Worm (Caenorhabditis elegans) whole organism, mixed stage, embryonic: ENCODE measurements around the gene gars-1.

Experiments used
- bed-3 ChIP-seq: fragments of 200-800 bp; sonication (Bioruptor generic); optimal IDR thresholded peaks from 3 replicates; lab custom pipeline; 2018; ENCODE audit warnings: mild to moderate bottlenecking, missing genetic modification characterization, moderate library complexity, missing compliant biosample characterization
- ceh-39 ChIP-seq: fragments of 150-350 bp; optimal IDR thresholded peaks from 2 replicates; lab custom pipeline; 2014; ENCODE audit warnings: missing biosample characterization, missing genetic modification characterization
- ceh-43 ChIP-seq: fragments of 200-800 bp; sonication (Bioruptor generic); optimal IDR thresholded peaks from 2 replicates; lab custom pipeline; 2018; ENCODE audit warnings: mild to moderate bottlenecking, missing genetic modification characterization, moderate library complexity, missing compliant biosample characterization
- ceh-83 ChIP-seq: fragments of 200-800 bp; sonication (Bioruptor generic); optimal IDR thresholded peaks from 2 replicates; lab custom pipeline; 2018; ENCODE audit warnings: mild to moderate bottlenecking, missing genetic modification characterization, missing compliant biosample characterization
- ces-1 ChIP-seq: fragments of 150-350 bp; optimal IDR thresholded peaks from 2 replicates; lab custom pipeline; 2014; ENCODE audit warnings: missing biosample characterization, missing genetic modification reagents, missing genetic modification characterization
- cnd-1 ChIP-seq: fragments of 200-800 bp; sonication (Bioruptor generic); optimal IDR thresholded peaks from 2 replicates; lab custom pipeline; 2018; ENCODE audit warnings: mild to moderate bottlenecking, missing genetic modification characterization, missing compliant biosample characterization
- elt-1 ChIP-seq: sonication (generic microtip); optimal IDR thresholded peaks from 2 replicates; lab custom pipeline; 2017; ENCODE audit warnings: missing genetic modification characterization, mild to moderate bottlenecking, missing compliant biosample characterization, antibody characterized with exemption, moderate library complexity, borderline replicate concordance; ENCODE audit not compliant: insufficient read depth
- elt-3 ChIP-seq: fragments of 150-350 bp; optimal IDR thresholded peaks from 2 replicates; lab custom pipeline; 2014; ENCODE audit warnings: missing biosample characterization, missing genetic modification characterization
- flh-1 ChIP-seq: fragments of 200-800 bp; sonication (Bioruptor generic); optimal IDR thresholded peaks from 2 replicates; lab custom pipeline; 2018; ENCODE audit warnings: mild to moderate bottlenecking, missing genetic modification characterization, moderate library complexity, missing compliant biosample characterization
- ham-2 ChIP-seq: fragments of 200-800 bp; sonication (Bioruptor generic); optimal IDR thresholded peaks from 2 replicates; lab custom pipeline; 2018; ENCODE audit warnings: mild to moderate bottlenecking, missing genetic modification characterization, missing compliant biosample characterization
- hlh-1 ChIP-seq: fragments of 150-350 bp; optimal IDR thresholded peaks from 2 replicates; lab custom pipeline; 2014; ENCODE audit warnings: missing biosample characterization, missing genetic modification reagents, missing genetic modification characterization
- lin-32 ChIP-seq: fragments of 200-800 bp; sonication (Bioruptor generic); optimal IDR thresholded peaks from 2 replicates; lab custom pipeline; 2018; ENCODE audit warnings: mild to moderate bottlenecking, missing genetic modification characterization, missing compliant biosample characterization
- lsy-2 ChIP-seq: fragments of 150-350 bp; optimal IDR thresholded peaks from 2 replicates; lab custom pipeline; 2014; ENCODE audit warnings: missing biosample characterization, missing genetic modification characterization
- mab-5 ChIP-seq: fragments of 150-350 bp; optimal IDR thresholded peaks from 2 replicates; lab custom pipeline; 2014; ENCODE audit warnings: missing biosample characterization, missing genetic modification characterization
- mep-1 ChIP-seq: fragments of 150-350 bp; optimal IDR thresholded peaks from 2 replicates; lab custom pipeline; 2017; ENCODE audit warnings: missing biosample characterization, missing genetic modification reagents, missing genetic modification characterization, inconsistent platforms
- mls-2 ChIP-seq: sonication (generic microtip); optimal IDR thresholded peaks from 2 replicates; lab custom pipeline; 2016; ENCODE audit warnings: mild to moderate bottlenecking, missing genetic modification characterization, moderate library complexity, missing compliant biosample characterization
- nhr-12 ChIP-seq: fragments of 150-350 bp; optimal IDR thresholded peaks from 2 replicates; lab custom pipeline; 2014; ENCODE audit warnings: missing biosample characterization, missing genetic modification characterization
- nhr-2 ChIP-seq: fragments of 150-350 bp; optimal IDR thresholded peaks from 2 replicates; lab custom pipeline; 2014; ENCODE audit warnings: missing biosample characterization, missing genetic modification characterization
- nhr-237 ChIP-seq: fragments of 150-350 bp; optimal IDR thresholded peaks from 2 replicates; lab custom pipeline; 2014; ENCODE audit warnings: missing biosample characterization, missing genetic modification characterization
- nhr-76 ChIP-seq: sonication (generic microtip); optimal IDR thresholded peaks from 2 replicates; lab custom pipeline; 2017; ENCODE audit warnings: missing biosample characterization, missing genetic modification characterization
- sem-2 ChIP-seq: fragments of 200-800 bp; sonication (Bioruptor generic); optimal IDR thresholded peaks from 2 replicates; lab custom pipeline; 2018; ENCODE audit warnings: mild to moderate bottlenecking, missing genetic modification characterization, missing compliant biosample characterization
- sptf-1 ChIP-seq: sonication (generic microtip); optimal IDR thresholded peaks from 2 replicates; lab custom pipeline; 2017; ENCODE audit warnings: mild to moderate bottlenecking, missing genetic modification characterization, moderate library complexity, missing compliant biosample characterization
- tbx-8 ChIP-seq: fragments of 200-800 bp; sonication (Bioruptor generic); optimal IDR thresholded peaks from 2 replicates; lab custom pipeline; 2018; ENCODE audit warnings: mild to moderate bottlenecking, missing genetic modification characterization, moderate library complexity, missing compliant biosample characterization
- unc-120 ChIP-seq: sonication (generic microtip); optimal IDR thresholded peaks from 2 replicates; lab custom pipeline; 2017; ENCODE audit warnings: missing genetic modification characterization, missing compliant biosample characterization; ENCODE audit not compliant: poor library complexity, severe bottlenecking
- unc-62 ChIP-seq: fragments of 150-350 bp; optimal IDR thresholded peaks from 2 replicates; lab custom pipeline; 2014; ENCODE audit warnings: missing biosample characterization, missing genetic modification reagents, missing genetic modification characterization

gars-1 gene

DNA sequence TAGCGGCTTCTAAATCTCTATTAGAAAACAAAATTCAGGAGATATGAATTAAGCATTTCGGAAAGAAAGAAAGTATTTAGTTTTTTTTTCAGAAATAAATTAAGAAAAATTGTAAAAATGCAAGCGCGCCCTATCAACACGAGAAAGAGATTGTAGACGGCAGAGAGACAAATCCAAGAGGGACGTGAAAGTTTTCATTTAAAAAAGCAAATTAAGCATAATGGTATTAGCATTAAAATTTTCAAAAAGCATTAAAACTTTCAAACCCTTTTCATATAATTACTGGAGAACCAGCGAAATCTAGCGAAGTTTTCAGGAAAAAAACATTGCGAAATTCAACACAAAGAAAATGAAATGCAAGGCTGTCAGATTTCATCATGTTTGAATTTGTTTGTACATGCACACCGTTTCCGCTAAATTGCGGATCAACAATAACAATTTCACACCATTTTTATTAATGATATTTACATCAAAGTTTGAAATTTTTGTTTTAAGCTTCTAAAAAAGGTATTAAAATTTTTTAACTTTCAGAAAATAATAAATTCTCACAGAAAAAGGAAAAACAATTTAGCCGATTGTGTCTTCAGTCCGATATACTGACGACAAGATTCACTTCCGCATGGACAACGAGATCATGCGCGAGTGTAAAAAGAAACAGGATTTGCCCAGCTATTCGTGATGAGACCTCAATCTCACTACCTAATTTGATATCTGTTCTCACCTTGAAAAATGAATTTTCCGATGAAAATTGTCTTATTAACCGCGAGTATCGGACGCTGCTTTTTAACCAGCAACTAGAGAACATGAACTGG, at the start of gene gars-1:
Gene gars-1 (minus strand): TSS at position 808 of the 812 bp plus-strand sequence.
- peak; percentile 30 for TF ChIP-seq mep-1
- peak; percentile 73 for TF ChIP-seq ces-1 (GFP tag; lab: Kevin White, UChicago)
- TF ChIP-seq ham-2 (GFP tag; lab: Kevin White, UChicago) = no peak
- no peak for TF ChIP-seq sem-2
- TF ChIP-seq lin-32 (GFP tag; lab: Kevin White, UChicago) = no peak
- no peak for TF ChIP-seq nhr-76 (tag; lab: Kevin White, UChicago)

DNA sequence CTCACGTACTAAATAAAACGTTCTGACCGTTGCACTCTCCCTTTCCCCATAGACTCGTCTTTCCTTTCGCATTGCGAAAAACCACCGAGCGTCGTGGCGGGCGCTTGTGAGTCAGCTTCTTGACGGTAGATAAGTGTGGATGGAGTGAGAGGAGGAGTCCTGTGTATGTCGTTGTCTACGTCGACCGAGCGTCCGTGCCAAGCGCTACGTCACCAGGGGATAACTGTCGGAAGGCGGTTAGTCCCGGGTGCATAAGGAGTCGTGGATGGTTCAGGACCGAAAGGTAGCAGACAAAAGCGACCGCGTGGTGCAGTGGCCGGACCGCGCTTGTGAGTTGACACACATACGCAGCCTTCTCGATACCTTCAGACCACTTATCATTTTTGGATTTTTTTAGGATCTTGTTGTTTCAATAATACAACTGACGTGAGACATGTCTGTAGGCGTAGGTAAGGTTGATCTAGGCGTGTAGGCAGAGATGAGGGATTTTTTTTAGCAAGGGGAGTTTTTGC, 47.8 kb upstream of the gars-1 start:
- TF ChIP-seq unc-120 (tag; lab: Kevin White, UChicago) (peak; percentile 46), sptf-1 (tag; lab: Kevin White, UChicago) (peak; percentile 85), ceh-43 (peak; percentile 60), ceh-83 (peak; percentile 88), mep-1 (peak; percentile 0), nhr-2 (tag; lab: Kevin White, UChicago) (peak; percentile 46), cnd-1 (peak; percentile 85), ham-2 (GFP tag; lab: Kevin White, UChicago) (peak; percentile 75), flh-1 (peak; percentile 45), nhr-12 (tag; lab: Kevin White, UChicago) (peak; percentile 15), tbx-8 (GFP tag; lab: Kevin White, UChicago) (peak; percentile 7), bed-3 (GFP tag; lab: Kevin White, UChicago) (peak; percentile 58)

DNA sequence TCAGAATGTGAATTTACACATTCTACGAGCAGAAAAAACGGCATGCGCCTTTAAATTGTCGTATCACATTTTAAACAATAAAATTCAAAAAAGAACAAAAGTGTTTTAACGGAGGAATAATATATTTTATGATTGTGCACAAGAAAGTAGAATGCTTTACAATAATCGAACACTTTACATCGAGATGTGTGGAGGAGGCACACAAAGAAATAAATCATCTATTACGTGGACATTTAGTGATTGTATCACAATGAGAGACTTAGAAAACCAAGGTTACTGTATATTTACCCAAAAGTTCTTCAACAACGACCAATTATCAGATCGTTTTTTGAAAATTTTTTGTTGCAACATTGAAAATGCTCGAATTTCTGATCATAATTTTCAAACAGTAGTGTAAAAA, 46.8 kb upstream of the gars-1 start:
- TF ChIP-seq elt-3 (tag; lab: Kevin White, UChicago) (no peak), mab-5 (peak; percentile 53), hlh-1 (tag; lab: Kevin White, UChicago) (no peak), lin-32 (GFP tag; lab: Kevin White, UChicago) (no peak), ceh-39 (tag; lab: Kevin White, UChicago) (no peak), unc-62 (GFP tag; lab: Kevin White, UChicago) (peak; percentile 25)

DNA sequence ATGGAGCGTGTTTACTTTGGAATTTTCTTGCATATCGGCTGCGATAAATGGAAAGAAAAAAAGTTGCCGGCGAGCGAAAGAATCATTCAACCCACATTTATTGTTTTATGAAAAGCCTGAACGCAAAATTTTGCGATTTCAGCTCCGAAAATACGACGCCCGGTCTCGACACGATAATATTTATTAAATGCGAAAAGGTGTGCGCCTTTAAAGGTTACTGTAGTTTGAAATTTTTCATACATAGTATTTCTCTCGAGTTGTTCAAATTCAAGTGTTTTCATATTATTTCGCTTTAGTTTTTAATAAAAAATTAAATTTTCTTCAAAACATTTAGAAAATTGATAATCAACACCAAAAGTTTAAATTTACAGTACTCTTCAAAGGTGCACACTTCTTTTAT, 45.6 kb upstream of the gars-1 start, which contains the start of gene syx-16:
Gene syx-16 (minus strand): TSS at position 118 of the 400 bp plus-strand sequence.
- no peak for TF ChIP-seq mls-2 (tag; lab: Kevin White, UChicago)

DNA sequence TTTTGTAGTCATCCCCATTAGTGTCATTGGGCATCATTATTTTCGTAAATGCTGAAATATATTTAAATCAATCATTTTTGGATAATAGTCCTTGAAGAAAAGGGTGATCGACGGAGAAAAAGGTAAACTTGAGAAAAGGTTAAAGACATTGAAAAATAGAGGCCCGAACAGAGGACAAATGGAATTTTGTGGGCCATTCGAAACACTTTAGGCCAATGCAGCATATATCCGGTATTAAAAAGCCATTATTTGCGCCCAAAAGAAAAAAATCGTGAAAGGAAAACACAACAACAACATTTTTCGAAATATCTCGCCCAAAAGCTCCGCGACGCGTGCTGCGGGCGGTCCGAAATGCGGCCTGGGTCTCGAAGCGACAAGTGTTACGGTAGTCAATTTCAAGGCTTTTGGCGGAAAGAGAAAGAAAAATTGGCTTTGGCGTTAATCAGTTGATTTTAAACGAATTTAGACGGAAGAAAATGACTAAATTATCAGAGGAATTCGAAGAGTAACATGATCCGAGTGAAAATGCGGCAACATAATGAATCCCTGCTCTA, 43.5 kb upstream of the gars-1 start, which contains the start of gene morc-1:
Gene morc-1 (minus strand): TSS at position 51 of the 554 bp plus-strand sequence.
- TF ChIP-seq ceh-43 = no peak

DNA sequence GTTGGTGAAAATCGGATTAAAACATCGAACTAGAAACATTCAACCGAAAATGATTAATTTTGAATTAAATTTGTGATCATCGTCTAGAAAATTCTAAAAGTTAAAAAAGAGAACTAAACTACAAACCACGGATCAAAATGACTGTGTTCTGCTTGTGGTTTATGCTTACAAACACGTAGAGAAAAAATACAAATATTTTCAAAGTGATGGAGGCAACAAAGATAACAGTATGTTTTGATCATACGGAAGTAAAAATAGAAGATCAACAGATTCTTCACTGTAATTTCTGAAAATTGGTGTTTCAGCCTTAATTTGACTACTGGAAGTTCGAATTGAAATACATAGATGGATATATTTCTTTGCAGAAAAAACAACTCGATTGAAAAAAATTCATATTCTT, 39.9 kb upstream of the gars-1 start:
- TF ChIP-seq tbx-8 (GFP tag; lab: Kevin White, UChicago) (no peak), mab-5 (no peak), unc-62 (GFP tag; lab: Kevin White, UChicago) (no peak), nhr-12 (tag; lab: Kevin White, UChicago) (no peak), ceh-39 (tag; lab: Kevin White, UChicago) (no peak), elt-1 (tag; lab: Kevin White, UChicago) (no peak), sptf-1 (tag; lab: Kevin White, UChicago) (no peak), ham-2 (GFP tag; lab: Kevin White, UChicago) (no peak), ceh-83 (no peak), lin-32 (GFP tag; lab: Kevin White, UChicago) (no peak), lsy-2 (tag; lab: Kevin White, UChicago) (no peak), nhr-237 (tag; lab: Kevin White, UChicago) (no peak)
- TF ChIP-seq, all 35 proteins: peak for 0
